Worm (Caenorhabditis elegans) whole organism, L1 larva: ENCODE results near the gene Y75B8A.24.

Experiments
- C34B4.2 ChIP-seq: sonication (generic microtip); optimal IDR thresholded peaks from 2 replicates; lab custom pipeline; 2017; ENCODE audit warnings: mild to moderate bottlenecking, missing genetic modification characterization, missing compliant biosample characterization
- F16B12.6 ChIP-seq: fragments of 150-350 bp; optimal IDR thresholded peaks from 2 replicates; lab custom pipeline; 2014; ENCODE audit warnings: missing biosample characterization, missing genetic modification characterization
- Y116A8C.19 ChIP-seq: sonication (generic microtip); optimal IDR thresholded peaks from 2 replicates; lab custom pipeline; 2016; ENCODE audit warnings: missing compliant biosample characterization, missing genetic modification characterization, borderline replicate concordance
- alr-1 ChIP-seq: fragments of 200-800 bp; sonication (Bioruptor generic); optimal IDR thresholded peaks from 2 replicates; lab custom pipeline; 2018; ENCODE audit warnings: borderline replicate concordance, mild to moderate bottlenecking, missing genetic modification characterization, missing compliant biosample characterization
- ces-1 ChIP-seq: fragments of 150-350 bp; optimal IDR thresholded peaks from 2 replicates; lab custom pipeline; 2014; ENCODE audit warnings: missing biosample characterization, missing genetic modification reagents, missing genetic modification characterization
- egl-13 ChIP-seq: sonication (generic microtip); optimal IDR thresholded peaks from 2 replicates; lab custom pipeline; 2016; ENCODE audit warnings: missing genotype, missing genetic modification reagents, missing genetic modification characterization, missing compliant biosample characterization
- fkh-10 ChIP-seq: sonication (generic microtip); optimal IDR thresholded peaks from 2 replicates; lab custom pipeline; 2017; ENCODE audit warnings: missing biosample characterization, missing genetic modification reagents, missing genetic modification characterization
- fkh-8 ChIP-seq: sonication (generic microtip); optimal IDR thresholded peaks from 2 replicates; lab custom pipeline; 2016; ENCODE audit warnings: mild to moderate bottlenecking, missing genetic modification characterization, missing compliant biosample characterization
- fos-1 ChIP-seq: fragments of 150-350 bp; optimal IDR thresholded peaks from 2 replicates; lab custom pipeline; 2014; ENCODE audit warnings: missing biosample characterization, missing genetic modification characterization
- grh-1 ChIP-seq: fragments of 200-800 bp; sonication (Bioruptor generic); IDR thresholded peaks from 2 replicates; pipeline ENCODE4 v1.3.6; 2022; ENCODE audit warnings: missing genetic modification reagents, missing genetic modification characterization, missing compliant biosample characterization
- lin-13 ChIP-seq: fragments of 150-350 bp; optimal IDR thresholded peaks from 2 replicates; lab custom pipeline; 2014; ENCODE audit warnings: missing biosample characterization, missing genetic modification reagents, missing genetic modification characterization
- lsy-2 ChIP-seq, 2 experiments: fragments of 150-350 bp; optimal IDR thresholded peaks; 2 replicates each; lab custom pipeline; 2014; ENCODE audit warnings: missing biosample characterization in 2 of 2, missing genetic modification characterization in 2 of 2
- nhr-76 ChIP-seq: sonication (generic microtip); optimal IDR thresholded peaks from 2 replicates; lab custom pipeline; 2017; ENCODE audit warnings: missing biosample characterization, missing genetic modification characterization
- nhr-85 ChIP-seq: sonication (generic microtip); peaks from one replicate; lab custom pipeline; 2016; ENCODE audit warnings: missing genetic modification characterization, inconsistent platforms, missing compliant biosample characterization
- snpc-4 ChIP-seq: fragments of 150-350 bp; optimal IDR thresholded peaks from 2 replicates; lab custom pipeline; 2014; ENCODE audit warnings: missing biosample characterization, missing genetic modification characterization
- sptf-1 ChIP-seq: fragments of 150-350 bp; optimal IDR thresholded peaks from 2 replicates; lab custom pipeline; 2014; ENCODE audit warnings: missing biosample characterization, missing genetic modification characterization

The Y75B8A.24 gene

DNA sequence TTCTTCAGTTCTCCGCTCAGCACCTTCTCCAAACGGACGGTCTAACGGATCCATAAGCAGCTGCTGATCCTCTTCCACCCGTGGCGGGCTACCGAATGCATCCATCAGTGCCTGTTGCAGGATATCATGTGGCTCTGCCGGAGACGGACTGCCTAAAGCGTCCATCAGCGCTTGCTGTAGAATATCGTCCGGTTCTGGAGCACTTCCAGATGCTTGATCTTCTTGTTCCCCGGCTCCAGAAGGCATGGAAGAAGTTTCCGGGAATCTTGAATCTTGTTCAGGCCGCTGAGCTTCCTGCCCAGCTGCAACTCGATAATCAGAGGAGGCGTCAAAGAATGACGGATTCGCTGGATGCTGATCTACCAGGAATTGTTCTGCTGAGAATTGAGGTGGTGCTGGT, 68.3 kb downstream of the Y75B8A.24 start:
- TF ChIP-seq alr-1 (tag; lab: Kevin White, UChicago): no peak
- TF ChIP-seq sptf-1 (tag; lab: Kevin White, UChicago): no peak
- no peak for TF ChIP-seq nhr-85 (tag; lab: Kevin White, UChicago)
- no peak for TF ChIP-seq lin-13 (GFP tag; lab: Kevin White, UChicago)
- no peak for TF ChIP-seq Y116A8C.19 (tag; lab: Kevin White, UChicago)
- no peak for TF ChIP-seq C34B4.2 (tag; lab: Kevin White, UChicago)
- no peak for TF ChIP-seq fkh-10
- TF ChIP-seq fos-1 (tag; lab: Kevin White, UChicago): no peak
- TF ChIP-seq ces-1 (GFP tag; lab: Kevin White, UChicago): no peak
- no peak for TF ChIP-seq snpc-4 (tag; lab: Kevin White, UChicago)
- no peak for TF ChIP-seq lsy-2 (tag; optimal IDR thresholded peaks at IDR 0.05; lab: Kevin White, UChicago)

DNA sequence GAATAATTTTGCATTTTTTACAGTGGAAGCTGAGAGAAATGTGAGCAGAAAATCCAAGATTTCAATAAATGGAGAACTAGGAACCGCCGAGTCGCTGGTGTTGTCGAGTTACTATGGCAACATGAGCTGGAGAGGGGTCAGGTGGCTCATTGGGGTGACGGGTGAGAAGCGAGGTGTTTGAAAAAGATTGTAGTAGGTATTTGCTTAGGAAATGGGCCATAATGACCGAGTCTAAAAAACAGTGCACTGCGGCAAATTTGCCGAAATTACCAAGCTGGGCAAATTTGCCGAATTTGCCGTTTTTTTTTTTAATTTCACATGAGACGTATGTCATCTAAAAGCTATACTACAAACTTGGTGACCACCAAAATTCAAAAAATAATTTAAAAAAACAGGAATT, 71.1 kb downstream of the Y75B8A.24 start, which contains the start of gene osm-12:
osm-12 (minus strand) TSS at position 101 of the 400 bp plus-strand sequence.
- TF ChIP-seq fkh-8: peak; percentile 3
- TF ChIP-seq sptf-1 (tag; lab: Kevin White, UChicago): no peak
- TF ChIP-seq nhr-76: no peak
- TF ChIP-seq grh-1 (GFP tag; lab: Robert Waterston, UW): no peak
- TF ChIP-seq F16B12.6: no peak
- TF ChIP-seq egl-13 (tag; lab: Kevin White, UChicago): no peak
- TF ChIP-seq lsy-2 (tag; optimal IDR thresholded peaks at IDR 0.05; lab: Kevin White, UChicago): no peak
